Fruit fly (Drosophila melanogaster): ENCODE results near the gene jigr1.
A peak's percentile ranks its signal among the peaks of the same experiment; 100 is the strongest.

DNA sequence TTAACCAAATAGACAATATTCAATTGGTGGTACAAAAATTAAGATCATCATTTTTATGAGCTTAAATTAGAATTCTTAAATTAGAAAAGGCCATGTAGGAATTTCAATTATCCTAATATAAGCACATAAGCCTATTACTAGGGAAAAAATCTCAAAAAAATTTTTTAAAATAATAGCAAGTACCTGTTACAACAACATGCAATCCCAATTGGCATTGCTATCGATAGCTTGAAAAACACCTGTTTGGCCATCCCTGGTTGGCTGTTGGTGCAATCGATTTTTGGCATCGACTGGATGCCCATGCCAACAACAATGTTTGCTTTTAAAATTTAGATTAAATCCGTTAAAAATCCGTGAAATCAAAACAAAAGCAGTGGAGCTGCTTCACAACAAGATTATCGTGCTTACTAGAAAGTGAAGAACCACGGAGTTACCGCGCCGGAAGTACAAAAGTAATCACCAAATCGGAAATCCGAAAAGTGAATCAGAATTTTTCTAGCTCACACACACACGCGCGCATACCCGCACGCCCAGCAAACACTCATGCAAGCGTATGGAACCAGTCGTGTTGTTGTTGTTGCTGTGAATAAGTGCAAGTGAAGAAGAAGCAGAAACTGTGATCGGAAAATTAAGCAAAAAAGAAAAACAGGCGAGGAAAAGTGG, 24.0 kb downstream of the jigr1 start, which contains the start of gene RASSF8:
- no peak for TF ChIP-seq CG34406 (GFP tag; optimal IDR thresholded peaks at IDR 0.05)
- TF ChIP-seq Sox102F (GFP tag; optimal IDR thresholded peaks at IDR 0.05), result no peak
- peak; percentile 25; the same call in 1 of the 3 replicates for TF ChIP-seq CG8119 (GFP tag; IDR thresholded peaks at IDR 0.05)
- TF ChIP-seq topi (GFP tag; optimal IDR thresholded peaks at IDR 0.05), result no peak
- TF ChIP-seq Lpt (GFP tag; optimal IDR thresholded peaks at IDR 0.05), result no peak
- TF ChIP-seq salr (GFP tag; optimal IDR thresholded peaks at IDR 0.05), result no peak
- TF ChIP-seq fd59A (GFP tag; optimal IDR thresholded peaks at IDR 0.05), result no peak
